Fruit fly (Drosophila melanogaster) whole organism, embryonic: ENCODE results near the gene GluRIA.

ENCODE experiments used
- Asciz ChIP-seq: fragments of 200-800 bp; sonication (Bioruptor generic); optimal IDR thresholded peaks from 2 replicates; lab custom pipeline; 2017; ENCODE audit warnings: missing biosample characterization, mild to moderate bottlenecking, missing genetic modification characterization, missing genetic modification reagents
- CG1024 ChIP-seq: fragments of 200-800 bp; sonication (Bioruptor generic); IDR thresholded peaks from 2 replicates; pipeline ENCODE4 v1.3.6; 2022; ENCODE audit warnings: missing biosample characterization, missing genetic modification characterization
- CG10431 ChIP-seq: fragments of 200-800 bp; sonication (Bioruptor generic); optimal IDR thresholded peaks from 3 replicates; lab custom pipeline; 2018; ENCODE audit warnings: missing biosample characterization, mild to moderate bottlenecking, missing genetic modification characterization
- CG10654 ChIP-seq: fragments of 200-800 bp; sonication (Bioruptor generic); optimal IDR thresholded peaks from 2 replicates; lab custom pipeline; 2016; ENCODE audit warnings: missing biosample characterization, missing genetic modification characterization
- CG11085 ChIP-seq: fragments of 200-800 bp; sonication (Bioruptor generic); IDR thresholded peaks from 2 replicates; pipeline ENCODE4 v1.3.6; 2022; ENCODE audit warnings: missing biosample characterization, missing genetic modification characterization
- CG14667 ChIP-seq: fragments of 200-800 bp; sonication (Bioruptor generic); IDR thresholded peaks from 2 replicates; pipeline ENCODE4 v1.3.6; 2022; ENCODE audit warnings: missing biosample characterization, missing genetic modification characterization
- CG17612 ChIP-seq: fragments of 200-800 bp; sonication (Bioruptor generic); IDR thresholded peaks from 2 replicates; pipeline ENCODE4 v1.3.6; 2022; ENCODE audit warnings: missing biosample characterization, missing genetic modification characterization
- CG17802 ChIP-seq: fragments of 200-800 bp; sonication (Bioruptor generic); optimal IDR thresholded peaks from 2 replicates; lab custom pipeline; 2018; ENCODE audit warnings: missing biosample characterization, mild to moderate bottlenecking, missing genetic modification characterization, moderate library complexity
- CG34376 ChIP-seq: fragments of 200-800 bp; sonication (Bioruptor generic); optimal IDR thresholded peaks from 2 replicates; lab custom pipeline; 2018; ENCODE audit warnings: missing biosample characterization, mild to moderate bottlenecking, missing genetic modification characterization
- CG3847 ChIP-seq: fragments of 200-800 bp; sonication (Bioruptor generic); IDR thresholded peaks from 2 replicates; pipeline ENCODE4 v1.3.6; 2022; ENCODE audit warnings: missing biosample characterization, missing genetic modification characterization
- CG4707 ChIP-seq: fragments of 200-800 bp; sonication (Bioruptor generic); optimal IDR thresholded peaks from 2 replicates; lab custom pipeline; 2018; ENCODE audit warnings: missing biosample characterization, mild to moderate bottlenecking, missing genetic modification characterization, moderate library complexity
- CG4820 ChIP-seq: fragments of 200-800 bp; sonication (Bioruptor generic); optimal IDR thresholded peaks from 3 replicates; lab custom pipeline; 2016; ENCODE audit warnings: missing biosample characterization, missing genetic modification characterization
- CG6254 ChIP-seq: fragments of 200-800 bp; sonication (Bioruptor generic); optimal IDR thresholded peaks from 3 replicates; lab custom pipeline; 2017; ENCODE audit warnings: mild to moderate bottlenecking, missing biosample characterization, missing genetic modification reagents, missing genetic modification characterization
- CG7786 ChIP-seq: fragments of 200-800 bp; sonication (Bioruptor generic); optimal IDR thresholded peaks from 2 replicates; lab custom pipeline; 2016; ENCODE audit warnings: missing biosample characterization, missing genetic modification characterization
- CG9797 ChIP-seq: fragments of 200-800 bp; sonication (Bioruptor generic); optimal IDR thresholded peaks from 3 replicates; lab custom pipeline; 2018; ENCODE audit warnings: missing biosample characterization, mild to moderate bottlenecking, missing genetic modification characterization
- Elba2 ChIP-seq: fragments of 200-800 bp; sonication (Bioruptor generic); optimal IDR thresholded peaks from 3 replicates; lab custom pipeline; 2016; ENCODE audit warnings: missing biosample characterization, missing genetic modification characterization
- Gug ChIP-seq: fragments of 200-800 bp; sonication (Bioruptor generic); IDR thresholded peaks from 4 replicates; pipeline ENCODE4 v1.3.6; 2022; ENCODE audit warnings: missing biosample characterization, missing genetic modification characterization
- HLH3B ChIP-seq: fragments of 200-800 bp; sonication (Bioruptor generic); IDR thresholded peaks from 2 replicates; pipeline ENCODE4 v1.3.6; 2022; ENCODE audit warnings: missing biosample characterization, missing genetic modification characterization
- HLH4C ChIP-seq: fragments of 200-800 bp; sonication (Bioruptor generic); IDR thresholded peaks from 3 replicates; pipeline ENCODE4 v1.3.6; 2022; ENCODE audit warnings: missing biosample characterization, missing genetic modification characterization; ENCODE audit not compliant: partially characterized antibody
- Jarid2 ChIP-seq: fragments of 200-800 bp; sonication (Bioruptor generic); optimal IDR thresholded peaks from 3 replicates; lab custom pipeline; 2017; ENCODE audit warnings: mild to moderate bottlenecking, missing biosample characterization, missing genetic modification reagents, missing genetic modification characterization
- Lim3 ChIP-seq: fragments of 200-800 bp; sonication (Bioruptor generic); IDR thresholded peaks from 2 replicates; pipeline ENCODE4 v1.3.6; 2022; ENCODE audit warnings: missing biosample characterization, missing genetic modification characterization
- MESR4 ChIP-seq: fragments of 200-800 bp; sonication (Bioruptor generic); optimal IDR thresholded peaks from 2 replicates; lab custom pipeline; 2018; ENCODE audit warnings: missing biosample characterization, mild to moderate bottlenecking, missing genetic modification characterization, moderate library complexity
- Max ChIP-seq: fragments of 200-800 bp; sonication (Bioruptor generic); optimal IDR thresholded peaks from 2 replicates; lab custom pipeline; 2016; ENCODE audit warnings: missing biosample characterization, mild to moderate bottlenecking, missing genetic modification characterization
- Myb ChIP-seq: fragments of 200-800 bp; sonication (Bioruptor generic); optimal IDR thresholded peaks from 2 replicates; lab custom pipeline; 2016; ENCODE audit warnings: missing biosample characterization, missing genetic modification characterization
- NC2α ChIP-seq: fragments of 200-800 bp; sonication (Bioruptor generic); optimal IDR thresholded peaks from 2 replicates; lab custom pipeline; 2016; ENCODE audit warnings: missing biosample characterization, missing genetic modification characterization
- Nf-YA ChIP-seq: fragments of 200-800 bp; sonication (Bioruptor generic); IDR thresholded peaks from 2 replicates; pipeline ENCODE4 v1.3.6; 2022; ENCODE audit warnings: missing biosample characterization, missing genetic modification characterization
- PHDP ChIP-seq: fragments of 200-800 bp; sonication (Bioruptor generic); optimal IDR thresholded peaks from 3 replicates; lab custom pipeline; 2018; ENCODE audit warnings: missing biosample characterization, mild to moderate bottlenecking, missing genetic modification characterization, moderate library complexity
- Side ChIP-seq: fragments of 200-800 bp; sonication (Bioruptor generic); optimal IDR thresholded peaks from 2 replicates; lab custom pipeline; 2016; ENCODE audit warnings: missing biosample characterization, missing genetic modification characterization
- Xbp1 ChIP-seq: fragments of 200-800 bp; sonication (Bioruptor generic); optimal IDR thresholded peaks from 3 replicates; lab custom pipeline; 2016; ENCODE audit warnings: missing biosample characterization, mild to moderate bottlenecking, missing genetic modification characterization
- amos ChIP-seq: fragments of 200-800 bp; sonication (Bioruptor generic); IDR thresholded peaks from 2 replicates; pipeline ENCODE4 v1.3.6; 2022; ENCODE audit warnings: missing biosample characterization, missing genetic modification characterization; ENCODE audit not compliant: partially characterized antibody
- btn ChIP-seq: fragments of 200-800 bp; sonication (Bioruptor generic); optimal IDR thresholded peaks from 2 replicates; lab custom pipeline; 2016; ENCODE audit warnings: missing biosample characterization, missing genetic modification characterization
- crc ChIP-seq: fragments of 200-800 bp; sonication (Bioruptor generic); optimal IDR thresholded peaks from 2 replicates; lab custom pipeline; 2016; ENCODE audit warnings: missing biosample characterization, missing genetic modification characterization
- croc ChIP-seq: fragments of 200-800 bp; sonication (Bioruptor generic); conservative IDR thresholded peaks from 3 replicates; pipeline ENCODE4 v1.3.6; 2022; ENCODE audit warnings: missing biosample characterization, missing genetic modification characterization
- danr ChIP-seq: fragments of 200-800 bp; sonication (Bioruptor generic); IDR thresholded peaks from 2 replicates; pipeline ENCODE4 v1.3.6; 2022; ENCODE audit warnings: missing biosample characterization, missing genetic modification characterization
- ewg ChIP-seq: fragments of 200-800 bp; sonication (Bioruptor generic); optimal IDR thresholded peaks from 3 replicates; lab custom pipeline; 2017; ENCODE audit warnings: mild to moderate bottlenecking, missing biosample characterization, missing genetic modification reagents, missing genetic modification characterization
- gcm2 ChIP-seq: fragments of 200-800 bp; sonication (Bioruptor generic); optimal IDR thresholded peaks from 2 replicates; lab custom pipeline; 2016; ENCODE audit warnings: missing biosample characterization, missing genetic modification characterization
- gsb-n ChIP-seq: fragments of 200-800 bp; sonication (Bioruptor generic); optimal IDR thresholded peaks from 3 replicates; lab custom pipeline; 2018; ENCODE audit warnings: missing biosample characterization, mild to moderate bottlenecking, missing genetic modification characterization
- lov ChIP-seq, 2 experiments: fragments of 200-800 bp in 1 of 2; fragments of >200 bp in 1 of 2; sonication (Bioruptor generic) in 1 of 2; IDR thresholded peaks in 1 of 2; optimal IDR thresholded peaks in 1 of 2; 2 replicates in 1 of 2; 3 replicates in 1 of 2; pipeline versions ENCODE4 v1.3.6 to Lab custom; 2017 to 2022; ENCODE audit warnings: missing biosample characterization in 1 of 2, missing genetic modification characterization in 1 of 2
- nerfin-2 ChIP-seq: fragments of 200-800 bp; sonication (Bioruptor generic); IDR thresholded peaks from 2 replicates; pipeline ENCODE4 v1.3.6; 2022; ENCODE audit warnings: missing biosample characterization, missing genetic modification characterization; ENCODE audit not compliant: partially characterized antibody
- pho ChIP-seq: fragments of 200-800 bp; sonication (Bioruptor generic); optimal IDR thresholded peaks from 2 replicates; lab custom pipeline; 2016; ENCODE audit warnings: missing biosample characterization, missing genetic modification characterization
- schlank ChIP-seq: fragments of 200-800 bp; sonication (Bioruptor generic); optimal IDR thresholded peaks from 2 replicates; lab custom pipeline; 2018; ENCODE audit warnings: missing biosample characterization, mild to moderate bottlenecking, missing genetic modification characterization
- shn ChIP-seq: fragments of 200-800 bp; sonication (Bioruptor generic); optimal IDR thresholded peaks from 3 replicates; lab custom pipeline; 2016; ENCODE audit warnings: missing biosample characterization, missing genetic modification characterization
- sim ChIP-seq: fragments of 200-800 bp; sonication (Bioruptor generic); IDR thresholded peaks from 2 replicates; pipeline ENCODE4 v1.3.6; 2022; ENCODE audit warnings: missing biosample characterization, missing genetic modification characterization
- sima ChIP-seq: fragments of 200-800 bp; sonication (Bioruptor generic); optimal IDR thresholded peaks from 2 replicates; lab custom pipeline; 2016; ENCODE audit warnings: missing biosample characterization, missing genetic modification characterization
- ssp ChIP-seq: fragments of 200-800 bp; sonication (Bioruptor generic); IDR thresholded peaks from 2 replicates; pipeline ENCODE4 v1.3.6; 2022; ENCODE audit warnings: missing biosample characterization, missing genetic modification characterization
- tap ChIP-seq: fragments of 200-800 bp; optimal IDR thresholded peaks from 3 replicates; lab custom pipeline; 2019; ENCODE audit warnings: missing biosample characterization, mild to moderate bottlenecking, missing genetic modification characterization, moderate library complexity
- tgo ChIP-seq: fragments of 200-800 bp; sonication (Bioruptor generic); IDR thresholded peaks from 3 replicates; pipeline ENCODE4 v1.3.6; 2022; ENCODE audit warnings: missing biosample characterization, missing genetic modification characterization
- tio ChIP-seq: fragments of 200-800 bp; sonication (Bioruptor generic); optimal IDR thresholded peaks from 2 replicates; lab custom pipeline; 2017; ENCODE audit warnings: missing biosample characterization, missing genetic modification characterization, inconsistent platforms
- tup ChIP-seq: fragments of 200-800 bp; sonication (Bioruptor generic); optimal IDR thresholded peaks from 2 replicates; lab custom pipeline; 2016; ENCODE audit warnings: missing biosample characterization, mild to moderate bottlenecking, missing genetic modification characterization, moderate library complexity
- vfl ChIP-seq: fragments of 200-800 bp; sonication (Bioruptor generic); optimal IDR thresholded peaks from 2 replicates; lab custom pipeline; 2016; ENCODE audit warnings: missing biosample characterization, missing genetic modification characterization
- vnd ChIP-seq: fragments of 200-800 bp; sonication (Bioruptor generic); IDR thresholded peaks from 3 replicates; pipeline ENCODE4 v1.3.6; 2022; ENCODE audit warnings: missing biosample characterization, missing genetic modification characterization; ENCODE audit not compliant: partially characterized antibody
- zf30C ChIP-seq: fragments of 200-800 bp; sonication (Bioruptor generic); optimal IDR thresholded peaks from 3 replicates; lab custom pipeline; 2018; ENCODE audit warnings: missing biosample characterization, mild to moderate bottlenecking, missing genetic modification characterization

GluRIA gene

DNA sequence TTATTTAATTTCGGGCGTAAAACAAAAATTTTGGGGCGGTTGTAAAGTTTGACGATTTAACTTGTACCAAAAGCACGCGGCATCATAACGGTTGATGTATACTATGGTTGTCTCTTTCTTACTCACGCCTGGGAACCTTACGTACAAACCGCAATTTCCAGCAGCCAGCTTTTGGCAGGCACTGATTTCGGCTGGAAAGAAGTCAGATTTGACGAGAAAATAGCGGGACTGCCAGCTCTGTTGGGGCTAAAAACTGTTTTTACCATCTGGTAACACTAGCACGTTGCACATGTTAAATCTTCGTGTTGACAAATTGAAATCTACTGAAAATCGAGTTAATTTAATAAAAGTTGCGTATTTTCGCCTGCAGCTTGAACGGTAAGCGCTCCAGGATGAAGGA, 17.9 kb upstream of the GluRIA start, which contains the start of gene zpg (continued):
- TF ChIP-seq sim (GFP tag; lab: Robert Waterston, UW), result no peak
- no peak for TF ChIP-seq Asciz (GFP tag; lab: Kevin White, UChicago)
- no peak for TF ChIP-seq Lim3 (GFP tag; lab: Robert Waterston, UW)
- no peak for TF ChIP-seq schlank (tag; lab: Kevin White, UChicago)
- peak; percentile 78 for TF ChIP-seq CG9797 (GFP tag; lab: Kevin White, UChicago)
- TF ChIP-seq CG11085 (GFP tag; lab: Robert Waterston, UW), result no peak
- TF ChIP-seq gcm2, result no peak
- TF ChIP-seq zf30C (GFP tag; lab: Kevin White, UChicago), result no peak
- no peak for TF ChIP-seq CG10654 (GFP tag; lab: Kevin White, UChicago)
- peak; percentile 96 for TF ChIP-seq Myb (GFP tag; lab: Kevin White, UChicago)
- TF ChIP-seq MESR4 (GFP tag; lab: Kevin White, UChicago), result peak; percentile 58
- no peak for TF ChIP-seq CG1024 (GFP tag; lab: Robert Waterston, UW)
- TF ChIP-seq CG17802 (tag; lab: Kevin White, UChicago), result no peak
- TF ChIP-seq CG4820, result no peak
- no peak for TF ChIP-seq gsb-n (tag; lab: Kevin White, UChicago)
- TF ChIP-seq HLH4C (GFP tag; lab: Robert Waterston, UW), result peak; percentile 37; the same call in 1 of the 3 replicates
- no peak for TF ChIP-seq Side
- peak; percentile 30 for TF ChIP-seq ewg
- TF ChIP-seq croc (GFP tag; lab: Robert Waterston, UW), result no peak
- no peak for TF ChIP-seq CG4707 (GFP tag; lab: Kevin White, UChicago)
- TF ChIP-seq crc, result no peak
- TF ChIP-seq PHDP (tag; lab: Kevin White, UChicago), result no peak
- TF ChIP-seq lov (optimal IDR thresholded peaks at IDR 0.05; lab: Kevin White, UChicago), result no peak
- TF ChIP-seq lov (GFP tag; IDR thresholded peaks at IDR 0.05; lab: Robert Waterston, UW), result no peak
- TF ChIP-seq CG34376, result no peak
- no peak for TF ChIP-seq CG7786 (GFP tag; lab: Kevin White, UChicago)
- no peak for TF ChIP-seq tup (GFP tag; lab: Kevin White, UChicago)
- TF ChIP-seq CG14667 (GFP tag; lab: Robert Waterston, UW), result no peak
- peak; percentile 22 for TF ChIP-seq pho (GFP tag; lab: Kevin White, UChicago)
- TF ChIP-seq nerfin-2 (GFP tag; lab: Robert Waterston, UW), result no peak
- no peak for TF ChIP-seq shn (GFP tag; lab: Kevin White, UChicago)
- TF ChIP-seq danr (GFP tag; lab: Robert Waterston, UW), result no peak
- TF ChIP-seq amos, result peak; percentile 63
- TF ChIP-seq Xbp1, result peak; percentile 8
- no peak for TF ChIP-seq vnd (GFP tag; lab: Robert Waterston, UW)
- no peak for TF ChIP-seq HLH3B
- TF ChIP-seq CG10431 (GFP tag; lab: Kevin White, UChicago), result no peak
- no peak for TF ChIP-seq Gug (GFP tag; lab: Robert Waterston, UW)
- TF ChIP-seq NC2α, result no peak
- no peak for TF ChIP-seq CG17612 (GFP tag; lab: Robert Waterston, UW)
- TF ChIP-seq Max (GFP tag; lab: Kevin White, UChicago), result peak; percentile 85
- TF ChIP-seq Nf-YA (GFP tag; lab: Robert Waterston, UW), result no peak
- no peak for TF ChIP-seq tio (GFP tag; lab: Kevin White, UChicago)
- no peak for TF ChIP-seq tap (tag; lab: Kevin White, UChicago)
- peak; percentile 26 for TF ChIP-seq Jarid2 (GFP tag; lab: Kevin White, UChicago)
- TF ChIP-seq sima (GFP tag; lab: Kevin White, UChicago), result no peak
- TF ChIP-seq vfl (GFP tag; lab: Kevin White, UChicago), result no peak
- TF ChIP-seq Elba2, result no peak
- no peak for TF ChIP-seq ssp
- TF ChIP-seq tgo (GFP tag; lab: Robert Waterston, UW), result no peak; the same call in 2 of the 3 replicates
- TF ChIP-seq CG3847 (GFP tag; lab: Robert Waterston, UW), result peak; percentile 72
- no peak for TF ChIP-seq CG6254 (GFP tag; lab: Kevin White, UChicago)
- no peak for TF ChIP-seq btn (GFP tag; lab: Kevin White, UChicago)
